Fruit fly (Drosophila melanogaster) whole organism, adult: ENCODE results near the gene Fife.

Experiments used
- CG11617 ChIP-seq: fragments of 200-800 bp; sonication (Bioruptor generic); optimal IDR thresholded peaks from 2 replicates; lab custom pipeline; 2017; ENCODE audit warnings: mild to moderate bottlenecking, missing biosample characterization, missing genetic modification reagents, missing genetic modification characterization
- CG12768 ChIP-seq: fragments of 200-800 bp; sonication (Bioruptor generic); optimal IDR thresholded peaks from 2 replicates; lab custom pipeline; 2017; ENCODE audit warnings: missing biosample characterization, missing genetic modification characterization, mild to moderate bottlenecking, moderate library complexity, missing genetic modification reagents
- CG14711 ChIP-seq: fragments of 200-800 bp; sonication (Bioruptor generic); optimal IDR thresholded peaks from 2 replicates; lab custom pipeline; 2018; ENCODE audit warnings: missing biosample characterization, mild to moderate bottlenecking, missing genetic modification characterization, moderate library complexity
- CG1620 ChIP-seq: fragments of 200-800 bp; sonication (Bioruptor generic); optimal IDR thresholded peaks from 2 replicates; lab custom pipeline; 2016; ENCODE audit warnings: missing biosample characterization, missing genetic modification characterization
- CG33017 ChIP-seq: fragments of 200-800 bp; sonication (Bioruptor generic); optimal IDR thresholded peaks from 2 replicates; lab custom pipeline; 2018; ENCODE audit warnings: missing biosample characterization, mild to moderate bottlenecking, missing genetic modification characterization, moderate library complexity
- CG5204 ChIP-seq: fragments of 200-800 bp; sonication (Bioruptor generic); optimal IDR thresholded peaks from 2 replicates; lab custom pipeline; 2016; ENCODE audit warnings: missing biosample characterization, missing genetic modification characterization
- CG7045 ChIP-seq: fragments of 200-800 bp; sonication (Bioruptor generic); optimal IDR thresholded peaks from 2 replicates; lab custom pipeline; 2017; ENCODE audit warnings: missing biosample characterization, mild to moderate bottlenecking, missing genetic modification characterization
- CG7101 ChIP-seq: fragments of 200-800 bp; sonication (Bioruptor generic); optimal IDR thresholded peaks from 2 replicates; lab custom pipeline; 2018; ENCODE audit warnings: missing biosample characterization, mild to moderate bottlenecking, missing genetic modification characterization, moderate library complexity
- Crg-1 ChIP-seq: fragments of 200-800 bp; sonication (Bioruptor generic); optimal IDR thresholded peaks from 2 replicates; lab custom pipeline; 2016; ENCODE audit warnings: missing biosample characterization, missing genetic modification characterization
- Mnt ChIP-seq: fragments of 200-800 bp; sonication (Bioruptor generic); optimal IDR thresholded peaks from 2 replicates; lab custom pipeline; 2016; ENCODE audit warnings: missing biosample characterization, mild to moderate bottlenecking, missing genetic modification characterization
- kay ChIP-seq: fragments of 200-800 bp; sonication (Bioruptor generic); peaks from one replicate; lab custom pipeline; 2016; ENCODE audit warnings: missing biosample characterization, missing genetic modification characterization, borderline replicate concordance
- tj ChIP-seq: fragments of 200-800 bp; sonication (Bioruptor generic); optimal IDR thresholded peaks from 3 replicates; lab custom pipeline; 2017; ENCODE audit warnings: missing biosample characterization, mild to moderate bottlenecking, missing genetic modification characterization, moderate library complexity

DNA sequence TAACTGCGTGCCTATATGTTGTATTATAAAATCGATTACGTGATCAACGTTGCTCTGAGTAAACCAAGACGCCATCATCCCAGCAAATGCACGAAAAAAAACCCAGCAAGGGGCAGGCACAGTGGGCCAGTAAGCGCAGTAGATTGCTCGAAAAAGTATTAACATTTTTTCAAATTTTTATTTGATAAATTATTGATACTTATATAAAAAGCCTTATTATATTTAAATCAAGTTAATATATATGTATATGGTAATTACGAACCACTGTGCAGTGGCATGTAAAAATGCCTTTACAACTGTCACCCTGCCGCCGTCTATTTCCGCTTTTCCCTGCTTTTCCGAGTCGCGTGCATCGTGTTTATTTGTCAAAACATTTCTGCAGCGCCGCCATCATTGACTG lies 15.5 kb upstream of the Fife start:
- TF ChIP-seq CG33017 (tag; lab: Kevin White, UChicago) (no peak), Mnt (GFP tag; lab: Kevin White, UChicago) (no peak), Crg-1 (GFP tag; lab: Kevin White, UChicago) (no peak), CG7101 (tag; lab: Kevin White, UChicago) (no peak), CG11617 (GFP tag; lab: Kevin White, UChicago) (no peak), CG14711 (tag; lab: Kevin White, UChicago) (no peak), CG12768 (GFP tag; lab: Kevin White, UChicago) (no peak), tj (GFP tag; lab: Kevin White, UChicago) (no peak), CG7045 (no peak), kay (GFP tag; lab: Kevin White, UChicago) (no peak), CG1620 (GFP tag; lab: Kevin White, UChicago) (no peak), CG5204 (no peak)
